Fruit fly (Drosophila melanogaster): ENCODE results near the gene vkg.

dm6 chr2L:5052994-5053393 is 25.0 kb upstream of the vkg start, which contains the start of gene eIF3h:
- TF ChIP-seq EcR (GFP tag; optimal IDR thresholded peaks at IDR 0.05): no peak
- no peak for TF ChIP-seq CG8478 (optimal IDR thresholded peaks at IDR 0.05)
- no peak for TF ChIP-seq pan (optimal IDR thresholded peaks at IDR 0.05)
- TF ChIP-seq psq (optimal IDR thresholded peaks at IDR 0.05): no peak
